Worm (Caenorhabditis elegans): ENCODE data around the gene dhs-5.

dhs-5 gene

DNA sequence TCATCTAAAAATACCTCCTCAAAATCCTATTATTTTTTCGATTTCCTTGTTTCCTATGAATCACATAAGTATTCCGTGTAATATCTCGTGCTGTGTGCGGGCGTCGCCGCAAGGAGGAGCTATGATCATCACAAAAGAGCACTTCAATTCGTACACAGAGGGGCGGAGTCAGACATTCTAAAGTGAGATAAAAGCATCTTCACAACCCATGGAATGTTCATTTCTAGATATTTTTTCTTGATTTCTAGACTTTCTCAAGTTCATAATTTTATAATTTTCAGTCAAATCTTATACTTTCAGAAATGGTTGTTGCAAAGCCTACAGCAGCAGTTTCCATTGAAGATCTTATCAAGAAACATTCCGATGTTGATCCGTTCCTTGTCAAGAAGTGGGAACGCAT, 6.3 kb upstream of the dhs-5 start, which contains the start of gene cex-1:
Gene cex-1, plus strand, starts transcription at position 301 of the 400 bp plus-strand sequence.
- TF ChIP-seq mdl-1 (tag; optimal IDR thresholded peaks at IDR 0.05) (no peak), elt-2 (tag; optimal IDR thresholded peaks at IDR 0.05) (no peak), aly-2 (tag; optimal IDR thresholded peaks at IDR 0.05) (no peak), daf-12 (tag; optimal IDR thresholded peaks at IDR 0.05) (no peak), mml-1 (tag; optimal IDR thresholded peaks at IDR 0.05) (no peak), egl-5 (tag; optimal IDR thresholded peaks at IDR 0.05) (no peak), ZK546.5 (tag; optimal IDR thresholded peaks at IDR 0.05) (no peak), nhr-25 (tag; optimal IDR thresholded peaks at IDR 0.05) (no peak), nhr-28 (tag; optimal IDR thresholded peaks at IDR 0.05) (no peak), unc-62 (GFP tag; optimal IDR thresholded peaks at IDR 0.05) (no peak), sea-2 (GFP tag; optimal IDR thresholded peaks at IDR 0.05) (no peak), egl-27 (tag; optimal IDR thresholded peaks at IDR 0.05) (no peak)

DNA sequence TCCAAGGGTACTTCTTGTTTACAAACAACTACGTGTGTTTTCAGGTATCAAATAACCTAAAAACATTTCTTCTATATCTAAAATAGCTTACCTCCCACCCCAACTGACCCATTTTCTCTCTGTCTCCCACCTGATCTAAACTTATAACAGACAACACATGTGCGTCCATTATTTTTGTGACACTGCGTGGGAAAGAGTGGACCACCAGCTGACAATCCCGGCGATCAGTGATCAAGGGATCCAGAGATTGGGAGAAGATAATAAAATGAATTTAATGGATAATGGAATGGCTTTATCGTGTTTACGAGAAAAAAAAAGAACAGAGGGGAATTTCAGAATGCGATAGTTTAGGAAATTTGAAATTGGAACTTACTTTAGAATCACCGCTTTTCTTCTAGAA, 4.4 kb upstream of the dhs-5 start:
- TF ChIP-seq ztf-11 (tag; optimal IDR thresholded peaks at IDR 0.05) (no peak), egl-5 (tag; optimal IDR thresholded peaks at IDR 0.05) (peak; percentile 84)

- TF ChIP-seq nhr-12 (tag; optimal IDR thresholded peaks at IDR 0.05) (no peak), lsy-12 (tag; optimal IDR thresholded peaks at IDR 0.05) (no peak), daf-12 (tag; optimal IDR thresholded peaks at IDR 0.05) (no peak), nhr-25 (tag; optimal IDR thresholded peaks at IDR 0.05) (peak; percentile 18), nfya-1 (tag; optimal IDR thresholded peaks at IDR 0.05; ENCODE audit: insufficient read depth) (no peak)
Observed at ce11 chrII:5449620-5450019, 4.0 kb upstream of the dhs-5 start.

DNA sequence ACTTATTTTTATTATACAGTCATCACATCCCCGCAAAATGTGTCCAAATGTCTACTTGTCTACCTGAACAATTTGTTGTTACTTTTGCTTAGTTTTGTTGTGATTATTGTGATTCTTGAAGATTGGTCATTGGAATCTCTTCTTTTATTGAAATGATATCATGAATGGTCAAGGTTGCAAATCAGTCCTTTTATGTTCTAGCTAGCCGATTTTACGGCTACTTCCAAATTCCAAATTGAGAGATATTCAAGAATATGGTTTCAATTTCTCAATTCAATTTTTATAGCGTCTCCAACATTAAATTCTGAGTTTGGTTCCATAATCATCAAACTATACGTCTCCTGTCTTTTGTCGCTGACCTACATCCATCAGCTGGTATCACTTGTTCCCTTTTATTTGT, 2.4 kb upstream of the dhs-5 start:
- TF ChIP-seq ztf-11 (tag; optimal IDR thresholded peaks at IDR 0.05) (no peak), tbx-2 (tag; optimal IDR thresholded peaks at IDR 0.05) (no peak), zag-1 (tag; optimal IDR thresholded peaks at IDR 0.05) (no peak), nhr-11 (tag; optimal IDR thresholded peaks at IDR 0.05) (no peak), ama-1 (optimal IDR thresholded peaks at IDR 0.05) (no peak), fkh-2 (tag; optimal IDR thresholded peaks at IDR 0.05) (no peak), elt-2 (tag; optimal IDR thresholded peaks at IDR 0.05) (no peak), ceh-16 (tag; optimal IDR thresholded peaks at IDR 0.05) (no peak), nhr-23 (tag; optimal IDR thresholded peaks at IDR 0.05) (no peak)

DNA sequence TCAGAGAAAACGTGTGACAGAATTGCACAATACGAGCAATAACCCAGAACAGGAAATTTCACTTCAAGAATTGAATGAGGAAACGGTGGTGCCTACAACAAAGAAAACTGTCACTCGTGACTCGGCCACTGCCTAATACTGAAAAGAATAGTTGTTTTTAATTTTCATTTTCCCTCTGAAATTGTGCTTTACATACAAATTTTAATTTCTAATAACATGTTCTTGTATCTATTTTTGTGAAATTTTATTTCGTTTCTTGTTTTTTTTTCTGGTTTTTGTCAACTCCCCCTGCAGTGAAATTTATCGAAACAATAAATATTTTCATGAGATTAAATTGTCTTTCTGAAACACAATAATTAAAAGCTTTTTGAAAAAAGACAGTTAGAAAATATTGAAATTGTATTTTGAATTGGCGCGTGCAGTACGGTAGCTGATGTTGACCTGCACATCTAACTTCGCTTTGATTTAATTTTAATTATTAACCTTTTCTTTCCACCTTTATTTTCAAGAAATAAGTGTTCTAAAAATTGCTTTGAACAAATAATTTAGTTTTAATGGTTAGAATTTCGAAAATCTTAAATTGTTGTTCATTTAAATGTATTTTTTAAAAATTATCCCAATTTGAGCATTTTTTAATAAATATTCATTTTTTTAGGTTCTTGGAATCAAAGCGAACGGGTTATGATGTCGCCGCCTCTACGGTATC, 2.2 kb downstream of the dhs-5 start, which contains the start of gene daz-1:
Gene daz-1, plus strand, starts transcription at position 656 of the 706 bp plus-strand sequence.
- TF ChIP-seq nhr-76 (tag; optimal IDR thresholded peaks at IDR 0.05) = no peak
- TF ChIP-seq unc-39 (tag; optimal IDR thresholded peaks at IDR 0.05) = no peak

DNA sequence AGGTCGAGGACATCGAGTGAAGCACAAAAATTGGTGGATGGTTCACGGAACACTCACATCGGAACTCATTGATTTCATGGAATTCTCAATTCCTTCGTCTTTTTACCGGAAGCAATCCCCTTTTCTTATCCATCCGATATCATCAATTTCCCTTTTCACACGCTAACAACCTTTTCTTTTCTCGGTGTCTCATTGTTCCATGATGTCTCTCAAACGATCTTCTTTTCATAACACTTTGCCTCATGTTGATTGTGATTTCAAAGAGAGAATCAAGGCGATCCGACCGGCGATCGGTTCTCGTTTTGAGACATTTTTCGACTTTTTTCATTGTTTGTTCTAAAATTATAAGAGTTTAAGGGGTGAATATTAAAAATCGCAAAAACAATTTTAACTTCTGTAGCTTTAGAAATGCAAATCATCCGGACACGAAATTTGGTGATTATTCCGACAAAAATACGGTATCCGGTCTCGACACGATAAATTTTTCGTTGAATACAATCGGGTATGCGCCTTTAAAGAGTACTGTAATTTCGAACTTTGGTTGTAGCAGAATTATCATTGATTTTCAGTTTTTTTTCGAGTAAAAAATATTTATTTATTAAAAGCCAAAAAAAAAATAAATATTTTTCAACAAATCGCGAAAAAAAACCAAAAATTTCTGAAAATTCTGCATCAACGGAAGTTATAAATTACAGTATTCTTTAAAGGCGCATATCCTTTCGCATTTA, 5.2 kb downstream of the dhs-5 start:
- TF ChIP-seq ama-1 (optimal IDR thresholded peaks at IDR 0.05) (no peak), fkh-2 (tag; optimal IDR thresholded peaks at IDR 0.05) (no peak), fos-1 (tag; optimal IDR thresholded peaks at IDR 0.05) (no peak), nhr-76 (tag; optimal IDR thresholded peaks at IDR 0.05) (no peak), unc-62 (GFP tag; optimal IDR thresholded peaks at IDR 0.05) (no peak), pha-4 (tag; optimal IDR thresholded peaks at IDR 0.05) (no peak), zag-1 (tag; optimal IDR thresholded peaks at IDR 0.05) (no peak), elt-3 (tag; optimal IDR thresholded peaks at IDR 0.05) (peak in 1 of 3 experiments; percentile 16)

DNA sequence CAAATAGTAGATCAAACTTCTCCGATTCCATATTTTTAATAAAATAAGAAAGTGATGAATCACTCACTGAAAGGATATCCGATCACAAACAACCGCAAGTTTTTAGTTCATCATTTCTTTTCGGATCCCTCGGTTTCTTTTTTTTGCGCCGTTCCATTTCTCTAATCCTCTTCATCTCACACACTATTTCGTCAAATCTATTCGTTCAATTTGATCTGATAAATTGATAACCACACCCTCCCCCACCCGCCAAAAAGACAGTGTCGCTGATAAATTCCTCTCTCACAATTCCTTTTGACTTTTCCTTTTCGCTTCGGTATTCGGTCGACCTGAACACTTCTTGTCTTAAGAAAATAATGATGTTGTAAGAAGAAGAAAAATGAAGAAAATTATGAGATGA, 5.9 kb downstream of the dhs-5 start:
- TF ChIP-seq R02D3.7 (tag; optimal IDR thresholded peaks at IDR 0.05) (no peak), nhr-23 (tag; optimal IDR thresholded peaks at IDR 0.05) (peak; percentile 12), nhr-67 (tag; optimal IDR thresholded peaks at IDR 0.05) (no peak), hmg-11 (tag; optimal IDR thresholded peaks at IDR 0.05) (no peak), nhr-25 (tag; optimal IDR thresholded peaks at IDR 0.05) (peak; percentile 38), elt-3 (tag; optimal IDR thresholded peaks at IDR 0.05) (peak in 1 of 3 experiments; percentile 80)
